Worm (Caenorhabditis elegans) whole organism, L2 larva: Measurements from ENCODE around the gene srw-82.
"Not testable (repeated sequence)": the region's sequence is repeated elsewhere in the genome, so short reads cannot be mapped to it uniquely, and the experiment has no call there.

Experiments
- C34F6.9 ChIP-seq: fragments of 150-350 bp; optimal IDR thresholded peaks from 2 replicates; lab custom pipeline; 2014; ENCODE audit warnings: missing biosample characterization, missing genetic modification characterization
- ZK546.5 ChIP-seq: sonication (generic microtip); optimal IDR thresholded peaks from 2 replicates; lab custom pipeline; 2017; ENCODE audit warnings: missing biosample characterization, missing genetic modification characterization
- alr-1 ChIP-seq: fragments of 150-350 bp; optimal IDR thresholded peaks from 2 replicates; lab custom pipeline; 2014; ENCODE audit warnings: missing biosample characterization, missing genetic modification characterization
- aly-2 ChIP-seq: fragments of 150-350 bp; optimal IDR thresholded peaks from 2 replicates; lab custom pipeline; 2014; ENCODE audit warnings: missing biosample characterization, missing genetic modification characterization
- blmp-1 ChIP-seq: sonication (generic microtip); optimal IDR thresholded peaks from 2 replicates; lab custom pipeline; 2017; ENCODE audit warnings: missing genetic modification characterization, mild to moderate bottlenecking, missing compliant biosample characterization, antibody characterized with exemption, moderate library complexity; ENCODE audit not compliant: insufficient read depth
- ceh-16 ChIP-seq: fragments of 150-350 bp; optimal IDR thresholded peaks from 2 replicates; lab custom pipeline; 2014; ENCODE audit warnings: missing biosample characterization, missing genetic modification characterization
- ceh-82 ChIP-seq: fragments of 150-350 bp; optimal IDR thresholded peaks from 2 replicates; lab custom pipeline; 2014; ENCODE audit warnings: missing biosample characterization, missing genetic modification characterization
- dmd-4 ChIP-seq: sonication (generic microtip); optimal IDR thresholded peaks from 2 replicates; lab custom pipeline; 2017; ENCODE audit warnings: missing biosample characterization, missing genetic modification characterization
- egl-27 ChIP-seq: sonication (generic microtip); optimal IDR thresholded peaks from 3 replicates; lab custom pipeline; 2017; ENCODE audit warnings: missing biosample characterization, missing genetic modification reagents, missing genetic modification characterization
- elt-3 ChIP-seq: sonication (generic microtip); optimal IDR thresholded peaks from 2 replicates; lab custom pipeline; 2017; ENCODE audit warnings: missing biosample characterization, missing genetic modification characterization
- fos-1 ChIP-seq: fragments of 150-350 bp; optimal IDR thresholded peaks from 2 replicates; lab custom pipeline; 2014; ENCODE audit warnings: missing biosample characterization, missing genetic modification characterization
- gmeb-1 ChIP-seq: fragments of 150-350 bp; optimal IDR thresholded peaks from 2 replicates; lab custom pipeline; 2014; ENCODE audit warnings: missing biosample characterization, missing genetic modification characterization
- lin-11 ChIP-seq: fragments of 150-350 bp; sonication (generic microtip); optimal IDR thresholded peaks from 2 replicates; lab custom pipeline; 2014; ENCODE audit warnings: missing biosample characterization, missing genetic modification characterization, inconsistent platforms, mixed read lengths
- lin-39 ChIP-seq: fragments of 150-350 bp; optimal IDR thresholded peaks from 2 replicates; lab custom pipeline; 2014; ENCODE audit warnings: missing biosample characterization, missing genetic modification reagents, missing genetic modification characterization
- lsy-2 ChIP-seq, 2 experiments: fragments of 150-350 bp in 1 of 2; sonication (generic microtip) in 1 of 2; optimal IDR thresholded peaks; 2 replicates each; lab custom pipeline; 2014 to 2017; ENCODE audit warnings: missing biosample characterization in 2 of 2, missing genetic modification characterization in 2 of 2
- mab-5 ChIP-seq: fragments of 150-350 bp; optimal IDR thresholded peaks from 2 replicates; lab custom pipeline; 2014; ENCODE audit warnings: missing biosample characterization, missing genetic modification characterization
- mbf-1 ChIP-seq: sonication (generic microtip); optimal IDR thresholded peaks from 2 replicates; lab custom pipeline; 2017; ENCODE audit warnings: missing biosample characterization, missing genetic modification characterization
- mdl-1 ChIP-seq, 2 experiments: fragments of 150-350 bp in 1 of 2; sonication (generic microtip) in 1 of 2; optimal IDR thresholded peaks; 2 replicates each; lab custom pipeline; 2017; ENCODE audit warnings: missing biosample characterization in 2 of 2, missing genetic modification characterization in 2 of 2
- nhr-10 ChIP-seq: sonication (generic microtip); optimal IDR thresholded peaks from 2 replicates; lab custom pipeline; 2017; ENCODE audit warnings: missing biosample characterization, missing genetic modification characterization
- nhr-11 ChIP-seq: fragments of 150-350 bp; optimal IDR thresholded peaks from 2 replicates; lab custom pipeline; 2014; ENCODE audit warnings: missing biosample characterization, missing genetic modification characterization
- nhr-129 ChIP-seq: fragments of 150-350 bp; optimal IDR thresholded peaks from 2 replicates; lab custom pipeline; 2014; ENCODE audit warnings: missing biosample characterization, missing genetic modification characterization
- nhr-21 ChIP-seq: fragments of 150-350 bp; optimal IDR thresholded peaks from 2 replicates; lab custom pipeline; 2014; ENCODE audit warnings: missing biosample characterization, missing genetic modification characterization
- nhr-23 ChIP-seq: fragments of 150-350 bp; optimal IDR thresholded peaks from 2 replicates; lab custom pipeline; 2014; ENCODE audit warnings: missing biosample characterization, missing genetic modification reagents, missing genetic modification characterization
- nhr-237 ChIP-seq: fragments of 150-350 bp; optimal IDR thresholded peaks from 2 replicates; lab custom pipeline; 2014; ENCODE audit warnings: missing biosample characterization, missing genetic modification characterization
- nhr-25 ChIP-seq: fragments of 150-350 bp; sonication (generic microtip); optimal IDR thresholded peaks from 3 replicates; lab custom pipeline; 2014; ENCODE audit warnings: missing biosample characterization, missing genetic modification characterization
- nhr-6 ChIP-seq: fragments of 150-350 bp; optimal IDR thresholded peaks from 2 replicates; lab custom pipeline; 2014; ENCODE audit warnings: missing biosample characterization, missing genetic modification characterization
- nhr-77 ChIP-seq: fragments of 150-350 bp; optimal IDR thresholded peaks from 2 replicates; lab custom pipeline; 2014; ENCODE audit warnings: missing biosample characterization, missing genetic modification characterization
- peb-1 ChIP-seq: fragments of 150-350 bp; optimal IDR thresholded peaks from 2 replicates; lab custom pipeline; 2014; ENCODE audit warnings: missing biosample characterization, missing genetic modification characterization
- sem-4 ChIP-seq: fragments of 150-350 bp; optimal IDR thresholded peaks from 2 replicates; lab custom pipeline; 2014; ENCODE audit warnings: missing biosample characterization, missing genetic modification reagents, missing genetic modification characterization
- skn-1 ChIP-seq: sonication (generic microtip); optimal IDR thresholded peaks from 2 replicates; lab custom pipeline; 2017; ENCODE audit warnings: missing biosample characterization, missing genetic modification characterization
- sma-3 ChIP-seq: sonication (generic microtip); optimal IDR thresholded peaks from 2 replicates; lab custom pipeline; 2016; ENCODE audit warnings: missing genetic modification reagents, missing genetic modification characterization, missing compliant biosample characterization
- sma-9 ChIP-seq, 2 experiments: fragments of 150-350 bp in 1 of 2; sonication (generic microtip) in 1 of 2; optimal IDR thresholded peaks; 2 replicates each; lab custom pipeline; 2014 to 2016; ENCODE audit warnings: missing genetic modification characterization in 2 of 2, mild to moderate bottlenecking in 1 of 2, missing biosample characterization in 1 of 2, missing compliant biosample characterization in 1 of 2, missing genetic modification reagents in 1 of 2, moderate library complexity in 1 of 2
- unc-55 ChIP-seq: fragments of 150-350 bp; sonication (generic microtip); optimal IDR thresholded peaks from 3 replicates; lab custom pipeline; 2014; ENCODE audit warnings: missing biosample characterization, missing genetic modification reagents, missing genetic modification characterization
- unc-62 ChIP-seq: fragments of 150-350 bp; optimal IDR thresholded peaks from 2 replicates; lab custom pipeline; 2014; ENCODE audit warnings: missing biosample characterization, missing genetic modification reagents, missing genetic modification characterization
- ztf-1 ChIP-seq: fragments of 200-800 bp; sonication (Bioruptor generic); conservative IDR thresholded peaks from 2 replicates; pipeline ENCODE4 v1.3.6; 2022; ENCODE audit warnings: missing genetic modification characterization, missing compliant biosample characterization
- ztf-4 ChIP-seq: fragments of 150-350 bp; optimal IDR thresholded peaks from 2 replicates; lab custom pipeline; 2014; ENCODE audit warnings: missing biosample characterization, missing genetic modification characterization

Gene srw-82

ce11 chrV:18434961-18435360 lies 3.4 kb downstream of the srw-82 start, which contains the start of gene ZK262.20:
ZK262.20 (minus strand) TSS chrV:18435061.
- no peak for TF ChIP-seq mdl-1 (tag; optimal IDR thresholded peaks at IDR 0.05; lab: Kevin White, UChicago)
- no peak for TF ChIP-seq dmd-4 (tag; lab: Kevin White, UChicago)
- no peak for TF ChIP-seq lin-39 (tag; lab: Kevin White, UChicago)
- TF ChIP-seq lin-11 (tag; lab: Kevin White, UChicago), result no peak
- TF ChIP-seq aly-2 (tag; lab: Kevin White, UChicago), result no peak
- TF ChIP-seq sem-4 (tag; lab: Kevin White, UChicago), result no peak
- TF ChIP-seq gmeb-1 (tag; lab: Kevin White, UChicago), result no peak

ce11 chrV:18438081-18438480 lies 6.5 kb downstream of the srw-82 start, which contains the start of gene ZK262.8:
ZK262.8 (plus strand) TSS chrV:18438381.
- TF ChIP-seq mdl-1 (tag; optimal IDR thresholded peaks at IDR 0.05; lab: Kevin White, UChicago) (no peak), fos-1 (tag; lab: Kevin White, UChicago) (no peak), nhr-10 (tag; lab: Kevin White, UChicago) (no peak), nhr-11 (tag; lab: Kevin White, UChicago) (no peak), nhr-77 (no peak), mbf-1 (tag; lab: Kevin White, UChicago) (no peak), elt-3 (tag; lab: Kevin White, UChicago) (no peak), lin-11 (tag; lab: Kevin White, UChicago) (no peak), nhr-23 (tag; lab: Kevin White, UChicago) (no peak), lsy-2 (tag; optimal IDR thresholded peaks at IDR 0.05; lab: Kevin White, UChicago) (no peak), nhr-237 (no peak), sma-9 (GFP tag; optimal IDR thresholded peaks at IDR 0.05; lab: Kevin White, UChicago) (no peak), sma-9 (tag; optimal IDR thresholded peaks at IDR 0.05; lab: Kevin White, UChicago) (no peak), aly-2 (tag; lab: Kevin White, UChicago) (no peak)

- not testable (repeated sequence) for TF ChIP-seq nhr-129 (tag; lab: Kevin White, UChicago); nhr-6 (tag; lab: Kevin White, UChicago); ceh-82
Measured at ce11 chrV:18439469-18439868, 7.9 kb downstream of the srw-82 start, which contains the start of gene ZK262.9. ZK262.9 (plus strand) TSS chrV:18439769.

ce11 chrV:18444118-18444517 lies 12.6 kb downstream of the srw-82 start, which contains the start of gene ZK228.1:
ZK228.1 (plus strand) TSS chrV:18444418.
- TF ChIP-seq C34F6.9 (tag; lab: Kevin White, UChicago), result no peak
- TF ChIP-seq ztf-1 (GFP tag; lab: Robert Waterston, UW), result no peak

- TF ChIP-seq alr-1 (no peak), unc-62 (GFP tag; lab: Kevin White, UChicago) (no peak), skn-1 (tag; lab: Kevin White, UChicago) (no peak), nhr-6 (tag; lab: Kevin White, UChicago) (no peak), ztf-1 (GFP tag; lab: Robert Waterston, UW) (no peak), nhr-237 (no peak), lin-11 (tag; lab: Kevin White, UChicago) (no peak), sma-3 (GFP tag; lab: Kevin White, UChicago) (no peak)
Measured at ce11 chrV:18456574-18456973, 25.0 kb downstream of the srw-82 start, which contains the start of gene ZK228.10. ZK228.10 (plus strand) TSS chrV:18456874.

ce11 chrV:18461200-18461728 lies 29.7 kb downstream of the srw-82 start, which contains the start of gene ZK228.3:
ZK228.3 (minus strand) TSS chrV:18461250.
- TF ChIP-seq nhr-25 (tag; lab: Kevin White, UChicago), result no peak
- no peak for TF ChIP-seq sem-4 (tag; lab: Kevin White, UChicago)
- peak; percentile 86 for TF ChIP-seq fos-1 (tag; lab: Kevin White, UChicago)
- no peak for TF ChIP-seq ceh-82
- no peak for TF ChIP-seq ceh-16 (tag; lab: Kevin White, UChicago)
- no peak for TF ChIP-seq nhr-23 (tag; lab: Kevin White, UChicago)
- TF ChIP-seq unc-55, result no peak
- TF ChIP-seq blmp-1 (tag; lab: Kevin White, UChicago), result peak; percentile 8
- TF ChIP-seq nhr-21 (tag; lab: Kevin White, UChicago), result no peak
- TF ChIP-seq mbf-1 (tag; lab: Kevin White, UChicago), result no peak
- TF ChIP-seq nhr-10 (tag; lab: Kevin White, UChicago), result no peak
- no peak for TF ChIP-seq peb-1 (tag; lab: Kevin White, UChicago)
- TF ChIP-seq nhr-129 (tag; lab: Kevin White, UChicago), result no peak
- TF ChIP-seq gmeb-1 (tag; lab: Kevin White, UChicago), result peak; percentile 13
- no peak for TF ChIP-seq ztf-4 (tag; lab: Kevin White, UChicago)
- no peak for TF ChIP-seq unc-62 (GFP tag; lab: Kevin White, UChicago)
- no peak for TF ChIP-seq ZK546.5 (tag; lab: Kevin White, UChicago)
- no peak for TF ChIP-seq alr-1
- TF ChIP-seq aly-2 (tag; lab: Kevin White, UChicago), result no peak
- TF ChIP-seq sma-3 (GFP tag; lab: Kevin White, UChicago), result no peak
- no peak for TF ChIP-seq mab-5 (tag; lab: Kevin White, UChicago)
- TF ChIP-seq sma-9 (GFP tag; optimal IDR thresholded peaks at IDR 0.05; lab: Kevin White, UChicago), result peak; percentile 53
- TF ChIP-seq sma-9 (tag; optimal IDR thresholded peaks at IDR 0.05; lab: Kevin White, UChicago), result no peak
- TF ChIP-seq egl-27, result no peak
